Fruit fly (Drosophila melanogaster): ENCODE data around the gene CG4404.

CG4404 gene

dm6 chrX:12909577-12910426, 4.0 kb upstream of the CG4404 start, which contains the start of the genes Brms1 and CG4645:
Brms1 (minus strand) TSS chrX:12909622.
CG4645 (plus strand) TSS chrX:12909953.
- peak; percentile 31 for TF ChIP-seq CG17801 (GFP tag; optimal IDR thresholded peaks at IDR 0.05; ENCODE audit: partially characterized antibody)

dm6 chrX:12906914-12907313, 1.1 kb upstream of the CG4404 start, which contains the start of gene mRpL49:
mRpL49 (plus strand) TSS chrX:12907105.
- TF ChIP-seq CG17801 (GFP tag; optimal IDR thresholded peaks at IDR 0.05; ENCODE audit: partially characterized antibody) = peak; percentile 26

DNA sequence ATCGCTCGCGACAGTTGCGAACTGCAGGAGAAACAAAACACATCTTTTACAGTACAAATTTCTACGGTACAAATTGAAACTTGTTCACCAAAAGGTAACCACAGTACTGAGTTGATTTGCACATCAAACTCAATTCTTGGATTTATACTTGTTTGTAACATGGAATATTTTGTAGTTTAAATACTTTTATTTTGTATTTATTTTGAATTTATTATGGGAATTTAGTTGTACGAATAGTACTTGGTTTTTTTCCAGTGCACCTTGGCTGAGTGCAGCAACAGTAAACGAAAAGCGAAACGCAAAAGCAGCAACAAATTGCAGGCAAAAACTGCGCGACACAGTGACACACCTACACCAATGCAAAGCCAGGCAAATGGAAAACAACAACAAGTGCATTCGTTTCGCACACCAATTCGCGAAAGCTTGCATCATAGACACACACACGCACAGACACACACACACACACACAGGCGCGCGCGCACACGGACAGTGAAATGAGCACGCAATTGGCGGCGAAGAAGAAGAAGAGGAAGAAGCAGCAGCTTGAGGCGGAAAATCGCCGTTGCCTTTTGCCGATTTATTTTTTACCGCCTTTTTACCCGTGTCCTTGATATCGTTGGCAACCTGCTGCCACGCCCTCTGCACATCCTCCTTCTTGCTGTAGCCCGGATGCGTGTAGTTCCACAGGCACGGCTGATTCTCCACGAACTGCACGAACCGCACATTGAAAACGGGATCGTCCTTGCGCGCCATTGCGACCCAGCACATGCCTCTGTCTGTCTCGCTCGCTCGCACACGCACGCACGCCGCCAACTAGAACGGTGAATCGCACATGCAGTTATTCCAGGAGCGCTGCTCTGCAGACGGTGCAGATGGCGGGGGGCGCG, 561 bp downstream of the CG4404 start:
- peak; percentile 69 for TF ChIP-seq CG17801 (GFP tag; optimal IDR thresholded peaks at IDR 0.05; ENCODE audit: partially characterized antibody)

DNA sequence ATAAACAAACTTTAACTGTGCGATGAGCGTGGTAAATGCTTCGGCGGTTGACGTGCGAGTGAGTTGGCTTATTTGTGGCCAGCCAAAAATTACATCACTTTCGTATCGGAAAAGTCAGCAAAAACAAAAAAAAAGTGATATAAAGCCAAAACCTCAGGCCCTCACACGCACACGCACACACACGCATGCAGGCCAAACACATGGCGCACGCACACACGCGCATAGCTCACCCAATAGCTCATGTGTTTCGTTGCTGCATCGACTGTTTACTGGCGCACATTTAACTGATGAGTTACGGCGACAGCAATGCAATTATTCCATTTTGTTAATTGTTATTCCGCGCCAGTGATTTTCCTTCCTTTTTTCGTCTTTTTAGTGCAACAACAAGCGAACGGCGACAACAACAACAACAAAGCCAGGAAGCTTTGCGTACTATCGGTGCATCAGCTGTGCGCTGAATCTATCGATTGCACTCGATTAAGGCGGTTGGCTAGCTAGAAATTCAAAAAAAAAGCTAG, 2.7 kb downstream of the CG4404 start, which contains the start of gene Flad1:
TSS of gene Flad1 (minus strand) at position 418 of the 518 bp plus-strand sequence.
- TF ChIP-seq CG17801 (GFP tag; optimal IDR thresholded peaks at IDR 0.05; ENCODE audit: partially characterized antibody) = peak; percentile 64

dm6 chrX:12900718-12901442, 4.9 kb downstream of the CG4404 start, which contains the start of gene Coq8:
Coq8 (minus strand) TSS chrX:12901114.
- TF ChIP-seq CG17801 (GFP tag; optimal IDR thresholded peaks at IDR 0.05; ENCODE audit: partially characterized antibody) = no peak

DNA sequence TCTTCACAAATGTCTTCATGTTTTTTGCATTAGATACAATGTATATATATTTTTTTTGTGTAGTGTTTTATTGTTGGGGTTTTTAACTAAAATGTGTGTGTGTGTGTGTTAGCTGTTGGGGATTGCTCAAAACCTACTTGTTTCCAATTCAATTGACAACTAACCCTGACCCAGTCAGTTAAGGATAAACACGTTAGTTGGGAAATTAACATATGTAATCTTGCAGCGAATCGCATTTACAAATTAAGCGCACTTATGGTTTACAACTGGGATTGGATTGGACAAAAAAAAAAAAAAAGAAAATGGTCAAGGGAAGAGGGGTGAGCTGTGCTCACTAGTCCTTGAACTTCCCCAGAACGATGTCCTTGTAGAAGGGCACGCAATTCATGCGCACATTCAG, 7.2 kb downstream of the CG4404 start, which contains the start of gene CG32650:
TSS of gene CG32650 (minus strand) at position 101 of the 400 bp plus-strand sequence.
- no peak for TF ChIP-seq CG17801 (GFP tag; optimal IDR thresholded peaks at IDR 0.05; ENCODE audit: partially characterized antibody)

dm6 chrX:12897150-12897549, 8.7 kb downstream of the CG4404 start, which contains the start of gene Pde9:
Pde9 (minus strand) TSS chrX:12897327.
- TF ChIP-seq CG17801 (GFP tag; optimal IDR thresholded peaks at IDR 0.05; ENCODE audit: partially characterized antibody) = no peak

- no peak for TF ChIP-seq CG17801 (GFP tag; optimal IDR thresholded peaks at IDR 0.05; ENCODE audit: partially characterized antibody)
These were observed 9.4 kb downstream of the CG4404 start for dm6 chrX:12896393-12896792.

dm6 chrX:12895114-12895723, 10.6 kb downstream of the CG4404 start:
- TF ChIP-seq CG17801 (GFP tag; optimal IDR thresholded peaks at IDR 0.05; ENCODE audit: partially characterized antibody) = no peak

dm6 chrX:12893969-12894368, 11.8 kb downstream of the CG4404 start:
- TF ChIP-seq CG17801 (GFP tag; optimal IDR thresholded peaks at IDR 0.05; ENCODE audit: partially characterized antibody) = no peak

DNA sequence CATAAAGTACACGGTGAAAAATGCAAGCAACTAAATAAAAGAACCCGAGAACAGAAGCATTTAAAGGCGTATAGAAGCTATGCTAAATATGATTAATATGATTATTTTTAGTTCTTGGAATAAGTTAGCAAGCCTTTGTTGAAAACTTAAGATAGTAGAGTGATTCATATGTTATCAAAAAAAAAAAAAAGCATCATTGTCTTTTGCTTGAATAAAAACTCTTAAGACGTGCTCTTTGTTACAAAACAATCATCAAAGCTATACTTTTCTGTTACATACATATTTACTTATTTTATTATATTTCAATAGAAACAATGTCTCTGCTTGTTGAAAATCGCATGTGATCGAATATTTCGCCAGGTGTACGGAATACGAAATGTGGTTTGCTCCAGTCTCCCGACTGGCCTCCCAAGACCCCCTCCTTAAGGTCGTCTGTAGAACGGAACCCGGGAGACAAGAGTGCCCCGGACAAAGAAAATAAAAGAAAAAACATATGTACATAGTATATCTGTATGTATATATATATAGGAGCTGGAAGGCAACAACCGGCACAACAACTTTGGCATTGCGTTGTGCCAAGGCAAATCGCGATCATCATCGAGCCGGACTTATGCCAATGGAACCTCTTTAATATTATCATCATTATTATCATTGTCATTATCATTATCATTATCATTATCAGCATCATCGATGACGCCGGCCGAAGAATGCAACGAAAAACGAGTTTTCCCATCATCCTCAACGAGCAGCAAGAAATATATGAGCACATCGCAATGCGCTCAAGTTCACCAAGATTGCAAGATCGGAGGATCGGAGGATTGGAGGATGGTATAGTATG, 14.3 kb downstream of the CG4404 start:
- no peak for TF ChIP-seq CG17801 (GFP tag; optimal IDR thresholded peaks at IDR 0.05; ENCODE audit: partially characterized antibody)

DNA sequence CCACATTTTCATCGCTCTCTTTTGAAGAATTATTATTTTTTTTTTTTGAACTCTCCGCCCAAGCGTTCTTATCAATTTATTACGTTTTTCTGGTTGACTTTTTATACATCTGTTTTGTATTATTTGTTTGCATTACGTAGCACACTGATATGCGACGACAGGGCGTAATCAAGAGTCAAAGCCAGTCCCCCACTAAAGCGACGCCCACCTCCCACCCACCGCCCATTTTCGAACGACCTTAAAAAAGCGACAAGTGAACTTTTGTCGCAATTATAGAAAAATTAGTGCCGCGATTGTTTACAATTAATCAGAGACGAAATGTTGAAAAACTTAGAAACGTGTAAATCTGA, 15.0 kb downstream of the CG4404 start:
- no peak for TF ChIP-seq CG17801 (GFP tag; optimal IDR thresholded peaks at IDR 0.05; ENCODE audit: partially characterized antibody)

dm6 chrX:12890166-12890825, 15.5 kb downstream of the CG4404 start:
- no peak for TF ChIP-seq CG17801 (GFP tag; optimal IDR thresholded peaks at IDR 0.05; ENCODE audit: partially characterized antibody)

Measured in ovary, adult (tissue).